Fruit fly (Drosophila melanogaster) whole organism, embryonic: ENCODE measurements around the gene Vsx2.

Source experiments
- CG10366 ChIP-seq: fragments of 200-800 bp; sonication (Bioruptor generic); IDR thresholded peaks from 2 replicates; pipeline ENCODE4 v1.3.6; 2022; ENCODE audit warnings: missing biosample characterization, missing genetic modification characterization
- CG12769 ChIP-seq: fragments of 200-800 bp; sonication (Bioruptor generic); optimal IDR thresholded peaks from 2 replicates; lab custom pipeline; 2019; ENCODE audit warnings: missing biosample characterization, mild to moderate bottlenecking, missing genetic modification characterization, moderate library complexity
- CG13894 ChIP-seq: fragments of 200-800 bp; sonication (Bioruptor generic); optimal IDR thresholded peaks from 3 replicates; lab custom pipeline; 2018; ENCODE audit warnings: missing biosample characterization, mild to moderate bottlenecking, missing genetic modification characterization, moderate library complexity
- CG17385 ChIP-seq: fragments of 200-800 bp; sonication (Bioruptor generic); optimal IDR thresholded peaks from 3 replicates; lab custom pipeline; 2018; ENCODE audit warnings: missing biosample characterization, mild to moderate bottlenecking, missing genetic modification characterization
- CG18599 ChIP-seq: fragments of 200-800 bp; sonication (Bioruptor generic); optimal IDR thresholded peaks from 3 replicates; lab custom pipeline; 2017; ENCODE audit warnings: missing biosample characterization, missing genetic modification characterization, mild to moderate bottlenecking, moderate library complexity, missing genetic modification reagents
- CG34376 ChIP-seq: fragments of 200-800 bp; sonication (Bioruptor generic); optimal IDR thresholded peaks from 2 replicates; lab custom pipeline; 2018; ENCODE audit warnings: missing biosample characterization, mild to moderate bottlenecking, missing genetic modification characterization
- CG4707 ChIP-seq: fragments of 200-800 bp; sonication (Bioruptor generic); optimal IDR thresholded peaks from 2 replicates; lab custom pipeline; 2018; ENCODE audit warnings: missing biosample characterization, mild to moderate bottlenecking, missing genetic modification characterization, moderate library complexity
- CG5180 ChIP-seq: fragments of 200-800 bp; sonication (Bioruptor generic); optimal IDR thresholded peaks from 3 replicates; lab custom pipeline; 2017; ENCODE audit warnings: missing biosample characterization, missing genetic modification characterization, mild to moderate bottlenecking, moderate library complexity, missing genetic modification reagents
- CG6175 ChIP-seq: fragments of 200-800 bp; sonication (Bioruptor generic); IDR thresholded peaks from 3 replicates; pipeline ENCODE4 v1.3.6; 2022; ENCODE audit warnings: missing biosample characterization, missing genetic modification characterization
- CG6272 ChIP-seq: fragments of 200-800 bp; sonication (Bioruptor generic); IDR thresholded peaks from 2 replicates; pipeline ENCODE4 v1.3.6; 2022; ENCODE audit warnings: missing biosample characterization, missing genetic modification characterization
- D19B ChIP-seq: fragments of 200-800 bp; sonication (Bioruptor generic); optimal IDR thresholded peaks from 2 replicates; lab custom pipeline; 2017; ENCODE audit warnings: missing biosample characterization, mild to moderate bottlenecking, missing genetic modification characterization
- Dfd ChIP-seq, 2 experiments: fragments of >200 bp; optimal IDR thresholded peaks; 2 replicates each; lab custom pipeline; 2017; ENCODE audit warnings: missing biosample characterization in 2 of 2, missing genetic modification characterization in 2 of 2
- Eip74EF ChIP-seq, 2 experiments: fragments of 200-800 bp in 1 of 2; fragments of >200 bp in 1 of 2; sonication (Bioruptor generic) in 1 of 2; optimal IDR thresholded peaks; 2 replicates each; lab custom pipeline; 2017 to 2019; ENCODE audit warnings: missing biosample characterization in 2 of 2, missing genetic modification characterization in 2 of 2, mild to moderate bottlenecking in 1 of 2, moderate library complexity in 1 of 2
- Ets97D ChIP-seq: fragments of 200-800 bp; sonication (Bioruptor generic); optimal IDR thresholded peaks from 3 replicates; lab custom pipeline; 2016; ENCODE audit warnings: missing biosample characterization, missing genetic modification characterization
- Hey ChIP-seq: fragments of 200-800 bp; sonication (Bioruptor generic); optimal IDR thresholded peaks from 3 replicates; lab custom pipeline; 2018; ENCODE audit warnings: missing biosample characterization, mild to moderate bottlenecking, missing genetic modification characterization
- HmgD ChIP-seq: fragments of 200-800 bp; sonication (Bioruptor generic); optimal IDR thresholded peaks from 3 replicates; lab custom pipeline; 2016; ENCODE audit warnings: missing biosample characterization, missing genetic modification characterization
- Hr39 ChIP-seq: fragments of >200 bp; optimal IDR thresholded peaks from 2 replicates; lab custom pipeline; 2017
- MBD-R2 ChIP-seq: fragments of 200-800 bp; sonication (Bioruptor generic); IDR thresholded peaks from 2 replicates; pipeline ENCODE4 v1.3.6; 2022; ENCODE audit warnings: missing biosample characterization, missing genetic modification characterization
- Myb ChIP-seq: fragments of 200-800 bp; sonication (Bioruptor generic); optimal IDR thresholded peaks from 2 replicates; lab custom pipeline; 2016; ENCODE audit warnings: missing biosample characterization, missing genetic modification characterization
- Neu2 ChIP-seq: fragments of 200-800 bp; sonication (Bioruptor generic); optimal IDR thresholded peaks from 3 replicates; lab custom pipeline; 2016; ENCODE audit warnings: missing biosample characterization, missing genetic modification characterization, borderline replicate concordance
- Opbp ChIP-seq: fragments of 200-800 bp; sonication (Bioruptor generic); IDR thresholded peaks from 3 replicates; pipeline ENCODE4 v1.3.6; 2022; ENCODE audit warnings: missing biosample characterization, missing genetic modification characterization; ENCODE audit not compliant: partially characterized antibody
- Pdp1 ChIP-seq, 2 experiments: fragments of 200-800 bp; sonication (Bioruptor generic); optimal IDR thresholded peaks; 3 replicates each; lab custom pipeline; 2016; ENCODE audit warnings: missing biosample characterization in 2 of 2, missing genetic modification characterization in 2 of 2, mild to moderate bottlenecking in 1 of 2, moderate library complexity in 1 of 2
- Scr ChIP-seq: fragments of 200-800 bp; sonication (Bioruptor generic); IDR thresholded peaks from 2 replicates; pipeline ENCODE4 v1.3.6; 2022; ENCODE audit warnings: missing biosample characterization, missing genetic modification characterization; ENCODE audit not compliant: partially characterized antibody
- Stat92E ChIP-seq, 3 experiments: fragments of >200 bp in 2 of 3; fragments of 200-800 bp in 1 of 3; sonication (Bioruptor generic) in 1 of 3; optimal IDR thresholded peaks; 2 replicates each; lab custom pipeline; 2017 to 2019; ENCODE audit warnings: missing biosample characterization in 3 of 3, missing genetic modification characterization in 3 of 3, mild to moderate bottlenecking in 1 of 3, moderate library complexity in 1 of 3
- TFAM ChIP-seq: fragments of 200-800 bp; sonication (Bioruptor generic); optimal IDR thresholded peaks from 2 replicates; lab custom pipeline; 2017; ENCODE audit warnings: missing biosample characterization, missing genetic modification characterization, inconsistent platforms
- Trl ChIP-seq, 3 experiments: fragments of >200 bp in 2 of 3; fragments of 200-800 bp in 1 of 3; sonication (Bioruptor generic) in 1 of 3; optimal IDR thresholded peaks; 2 replicates in 1 of 3; 3 replicates in 2 of 3; lab custom pipeline; 2016 to 2017; ENCODE audit warnings: missing biosample characterization in 1 of 3, missing genetic modification characterization in 1 of 3
- Usf ChIP-seq: fragments of 200-800 bp; sonication (Bioruptor generic); optimal IDR thresholded peaks from 2 replicates; lab custom pipeline; 2017; ENCODE audit warnings: missing genotype, missing biosample characterization, missing genetic modification characterization
- amos ChIP-seq: fragments of 200-800 bp; sonication (Bioruptor generic); IDR thresholded peaks from 2 replicates; pipeline ENCODE4 v1.3.6; 2022; ENCODE audit warnings: missing biosample characterization, missing genetic modification characterization; ENCODE audit not compliant: partially characterized antibody
- cg ChIP-seq: fragments of 200-800 bp; sonication (Bioruptor generic); optimal IDR thresholded peaks from 3 replicates; lab custom pipeline; 2019; ENCODE audit warnings: missing biosample characterization, mild to moderate bottlenecking, missing genetic modification characterization, moderate library complexity
- danr ChIP-seq: fragments of 200-800 bp; sonication (Bioruptor generic); IDR thresholded peaks from 2 replicates; pipeline ENCODE4 v1.3.6; 2022; ENCODE audit warnings: missing biosample characterization, missing genetic modification characterization
- dmrt11E ChIP-seq: fragments of 200-800 bp; sonication (Bioruptor generic); optimal IDR thresholded peaks from 3 replicates; lab custom pipeline; 2018; ENCODE audit warnings: missing biosample characterization, mild to moderate bottlenecking, missing genetic modification characterization, moderate library complexity
- dmrt99B ChIP-seq: fragments of 200-800 bp; sonication (Bioruptor generic); optimal IDR thresholded peaks from 2 replicates; lab custom pipeline; 2018; ENCODE audit warnings: missing biosample characterization, mild to moderate bottlenecking, missing genetic modification characterization, moderate library complexity
- dysf ChIP-seq: fragments of 200-800 bp; sonication (Bioruptor generic); IDR thresholded peaks from 3 replicates; pipeline ENCODE4 v1.3.6; 2022; ENCODE audit warnings: missing biosample characterization, missing genetic modification characterization
- exex ChIP-seq: fragments of 200-800 bp; sonication (Bioruptor generic); optimal IDR thresholded peaks from 4 replicates; lab custom pipeline; 2018; ENCODE audit warnings: missing biosample characterization, mild to moderate bottlenecking, missing genetic modification characterization, moderate library complexity
- grn ChIP-seq: fragments of 200-800 bp; sonication (Bioruptor generic); optimal IDR thresholded peaks from 3 replicates; lab custom pipeline; 2017; ENCODE audit warnings: missing biosample characterization, missing genetic modification characterization
- hb ChIP-seq: fragments of 200-800 bp; sonication (Bioruptor generic); IDR thresholded peaks from 3 replicates; pipeline ENCODE4 v1.3.6; 2022; ENCODE audit warnings: missing biosample characterization, missing genetic modification characterization; ENCODE audit not compliant: partially characterized antibody
- inv ChIP-seq: fragments of 200-800 bp; sonication (Bioruptor generic); IDR thresholded peaks from 2 replicates; pipeline ENCODE4 v1.3.6; 2022; ENCODE audit warnings: missing biosample characterization, missing genetic modification characterization; ENCODE audit not compliant: partially characterized antibody
- kni ChIP-seq: fragments of 200-800 bp; sonication (Bioruptor generic); optimal IDR thresholded peaks from 3 replicates; lab custom pipeline; 2017; ENCODE audit warnings: mild to moderate bottlenecking, missing biosample characterization, missing genetic modification reagents, missing genetic modification characterization
- pros ChIP-seq: fragments of 200-800 bp; sonication (Bioruptor generic); optimal IDR thresholded peaks from 3 replicates; lab custom pipeline; 2019; ENCODE audit warnings: missing biosample characterization, mild to moderate bottlenecking, missing genetic modification characterization, moderate library complexity
- row ChIP-seq: fragments of 200-800 bp; sonication (Bioruptor generic); IDR thresholded peaks from 3 replicates; pipeline ENCODE4 v1.3.6; 2022; ENCODE audit warnings: missing biosample characterization, missing genetic modification characterization
- sd ChIP-seq: fragments of 200-800 bp; sonication (Bioruptor generic); optimal IDR thresholded peaks from 3 replicates; lab custom pipeline; 2018; ENCODE audit warnings: missing biosample characterization, mild to moderate bottlenecking, missing genetic modification characterization, moderate library complexity
- sens-2 ChIP-seq: fragments of 200-800 bp; sonication (Bioruptor generic); IDR thresholded peaks from 2 replicates; pipeline ENCODE4 v1.3.6; 2022; ENCODE audit warnings: missing biosample characterization, missing genetic modification characterization
- slbo ChIP-seq: fragments of 200-800 bp; sonication (Bioruptor generic); IDR thresholded peaks from 2 replicates; pipeline ENCODE4 v1.3.6; 2022; ENCODE audit warnings: missing biosample characterization, missing genetic modification characterization
- sna ChIP-seq: fragments of 200-800 bp; sonication (Bioruptor generic); IDR thresholded peaks from 2 replicates; pipeline ENCODE4 v1.3.6; 2022; ENCODE audit warnings: missing biosample characterization, missing genetic modification characterization; ENCODE audit not compliant: partially characterized antibody
- sqz ChIP-seq: fragments of 200-800 bp; sonication (Bioruptor generic); optimal IDR thresholded peaks from 3 replicates; lab custom pipeline; 2018; ENCODE audit warnings: missing biosample characterization, mild to moderate bottlenecking, missing genetic modification characterization
- tin ChIP-seq: fragments of 200-800 bp; sonication (Bioruptor generic); optimal IDR thresholded peaks from 3 replicates; lab custom pipeline; 2016; ENCODE audit warnings: missing biosample characterization, missing genetic modification characterization
- unpg ChIP-seq: fragments of 200-800 bp; sonication (Bioruptor generic); optimal IDR thresholded peaks from 3 replicates; lab custom pipeline; 2018; ENCODE audit warnings: missing biosample characterization, mild to moderate bottlenecking, missing genetic modification characterization, moderate library complexity

Gene Vsx2

DNA sequence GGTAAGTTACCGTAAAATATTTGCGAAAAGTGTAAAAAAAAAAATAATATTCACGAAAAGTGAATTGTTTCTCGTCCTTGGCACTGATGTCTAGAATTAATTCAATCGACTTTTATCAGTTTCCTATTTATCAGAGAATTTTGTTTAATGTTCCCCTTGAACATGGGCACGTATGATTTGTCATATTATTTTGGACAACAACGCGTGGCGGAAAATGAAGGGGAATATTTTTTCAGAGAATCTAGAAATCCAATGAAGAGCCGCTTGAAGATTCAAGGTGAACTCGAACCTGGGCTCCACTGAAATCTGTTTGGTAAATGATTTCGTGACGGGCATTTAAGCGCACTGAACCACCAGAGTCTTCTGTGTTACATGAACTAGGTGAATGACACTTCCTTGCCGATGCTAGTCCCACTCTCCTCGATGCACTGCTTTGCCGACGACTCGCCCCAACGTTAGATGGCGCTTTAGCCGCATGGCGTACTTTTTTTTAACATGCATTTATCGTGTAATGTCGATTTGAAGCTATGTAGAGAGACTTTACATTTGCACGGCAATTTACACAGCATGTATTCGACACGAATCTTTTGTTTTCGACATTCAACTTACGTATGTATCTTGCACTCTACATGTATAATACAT lies 35.6 kb downstream of the Vsx2 start (continued):
- TF ChIP-seq Ets97D (GFP tag; lab: Kevin White, UChicago) (no peak), tin (GFP tag; lab: Kevin White, UChicago) (no peak), dysf (GFP tag; lab: Robert Waterston, UW) (no peak), row (GFP tag; lab: Robert Waterston, UW) (peak; percentile 6; the same call in 1 of the 3 replicates), MBD-R2 (GFP tag; lab: Robert Waterston, UW) (peak; percentile 13; the same call in 1 of the 2 replicates), Hr39 (lab: Kevin White, UChicago) (no peak), dmrt99B (peak; percentile 43), unpg (GFP tag; lab: Kevin White, UChicago) (no peak), amos (GFP tag; lab: Robert Waterston, UW) (peak; percentile 81), inv (GFP tag; lab: Robert Waterston, UW) (peak; percentile 55; the same call in 1 of the 2 replicates), Opbp (GFP tag; lab: Robert Waterston, UW) (peak; percentile 93), HmgD (GFP tag; lab: Kevin White, UChicago) (peak; percentile 7), Scr (peak; percentile 78), Hey (tag; lab: Kevin White, UChicago) (peak; percentile 45), slbo (GFP tag; lab: Robert Waterston, UW) (peak; percentile 42; the same call in 1 of the 2 replicates), hb (GFP tag; lab: Robert Waterston, UW) (peak; percentile 85), exex (tag; lab: Kevin White, UChicago) (peak; percentile 50), CG6272 (no peak), sna (GFP tag; lab: Robert Waterston, UW) (peak; percentile 79), Stat92E (GFP tag; optimal IDR thresholded peaks at IDR 0.05; lab: Kevin White, UChicago) (peak in 1 of 3 experiments; percentile 58)

DNA sequence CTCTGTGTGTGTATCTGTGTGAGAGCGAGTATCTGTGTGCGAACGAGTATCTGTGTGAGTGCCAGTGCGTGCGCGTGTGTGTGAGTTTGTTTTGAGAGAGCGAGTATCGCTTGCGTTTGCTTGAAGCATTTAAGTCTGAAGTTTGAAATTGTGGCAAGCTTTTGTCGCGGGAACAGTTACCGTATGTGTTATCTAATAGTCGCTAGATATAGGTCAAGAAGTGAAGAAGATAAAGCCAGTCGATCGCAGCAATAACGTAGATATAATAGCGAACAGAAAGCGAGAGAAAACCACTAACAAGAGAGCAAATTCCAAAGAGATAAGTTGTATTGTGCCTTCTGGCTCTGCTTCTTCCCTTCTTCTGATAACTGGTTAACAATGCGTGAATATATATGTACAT lies 41.8 kb downstream of the Vsx2 start:
- TF ChIP-seq CG13894 (tag; lab: Kevin White, UChicago) = peak; percentile 83
- TF ChIP-seq CG34376 = peak; percentile 4
- TF ChIP-seq CG5180 (GFP tag; lab: Kevin White, UChicago) = no peak
- no peak for TF ChIP-seq Usf (GFP tag; lab: Kevin White, UChicago)
- TF ChIP-seq Pdp1 (GFP tag; optimal IDR thresholded peaks at IDR 0.05; lab: Kevin White, UChicago) = peak in 1 of 2 experiments; percentile 80
- TF ChIP-seq CG18599 (GFP tag; lab: Kevin White, UChicago) = no peak
- TF ChIP-seq CG12769 (tag; lab: Kevin White, UChicago) = peak; percentile 87
- TF ChIP-seq Neu2 = no peak
- TF ChIP-seq CG17385 (GFP tag; lab: Kevin White, UChicago) = peak; percentile 71
- no peak for TF ChIP-seq Eip74EF (GFP tag; optimal IDR thresholded peaks at IDR 0.05; lab: Kevin White, UChicago)
- TF ChIP-seq dmrt11E (tag; lab: Kevin White, UChicago) = no peak
- no peak for TF ChIP-seq Myb (GFP tag; lab: Kevin White, UChicago)
- peak; percentile 41 to 78 for TF ChIP-seq Trl (optimal IDR thresholded peaks at IDR 0.05; lab: Kevin White, UChicago)
- no peak for TF ChIP-seq Trl (GFP tag; optimal IDR thresholded peaks at IDR 0.05; lab: Kevin White, UChicago)
- TF ChIP-seq sd (tag; lab: Kevin White, UChicago) = peak; percentile 75
- TF ChIP-seq danr (GFP tag; lab: Robert Waterston, UW) = no peak
- TF ChIP-seq Dfd (GFP tag; optimal IDR thresholded peaks at IDR 0.05; lab: Kevin White, UChicago) = no peak
- no peak for TF ChIP-seq D19B
- TF ChIP-seq CG6175 (GFP tag; lab: Robert Waterston, UW) = peak; percentile 76; the same call in 2 of the 3 replicates
- no peak for TF ChIP-seq CG4707 (GFP tag; lab: Kevin White, UChicago)
- peak; percentile 27 for TF ChIP-seq kni (GFP tag; lab: Kevin White, UChicago)
- TF ChIP-seq sqz (GFP tag; lab: Kevin White, UChicago) = peak; percentile 27
- peak; percentile 54 for TF ChIP-seq grn (GFP tag; lab: Kevin White, UChicago)
- no peak for TF ChIP-seq sens-2 (GFP tag; lab: Robert Waterston, UW)
- peak; percentile 45 for TF ChIP-seq pros (GFP tag; lab: Kevin White, UChicago)
- TF ChIP-seq TFAM (GFP tag; lab: Kevin White, UChicago) = no peak
- no peak for TF ChIP-seq CG10366 (GFP tag; lab: Robert Waterston, UW)
- TF ChIP-seq cg = peak; percentile 82
